Worm (Caenorhabditis elegans) whole organism, L2 larva: ENCODE results near the gene vha-6.
A peak's percentile ranks its signal among the peaks of the same experiment; 100 is the strongest.

Experiments
- F13H6.1 ChIP-seq: sonication (generic microtip); optimal IDR thresholded peaks from 2 replicates; lab custom pipeline; 2016; ENCODE audit warnings: missing genetic modification characterization, missing compliant biosample characterization
- R02D3.7 ChIP-seq: fragments of 150-350 bp; optimal IDR thresholded peaks from 2 replicates; lab custom pipeline; 2014; ENCODE audit warnings: missing biosample characterization, missing genetic modification characterization
- ZK546.5 ChIP-seq: sonication (generic microtip); optimal IDR thresholded peaks from 2 replicates; lab custom pipeline; 2017; ENCODE audit warnings: missing biosample characterization, missing genetic modification characterization
- alr-1 ChIP-seq: fragments of 150-350 bp; optimal IDR thresholded peaks from 2 replicates; lab custom pipeline; 2014; ENCODE audit warnings: missing biosample characterization, missing genetic modification characterization
- ama-1 ChIP-seq: fragments of 150-350 bp; optimal IDR thresholded peaks from 2 replicates; lab custom pipeline; 2018; ENCODE audit warnings: inconsistent platforms
- blmp-1 ChIP-seq: sonication (generic microtip); optimal IDR thresholded peaks from 2 replicates; lab custom pipeline; 2017; ENCODE audit warnings: missing genetic modification characterization, mild to moderate bottlenecking, missing compliant biosample characterization, antibody characterized with exemption, moderate library complexity; ENCODE audit not compliant: insufficient read depth
- ceh-82 ChIP-seq: fragments of 150-350 bp; optimal IDR thresholded peaks from 2 replicates; lab custom pipeline; 2014; ENCODE audit warnings: missing biosample characterization, missing genetic modification characterization
- crh-2 ChIP-seq: sonication (generic microtip); optimal IDR thresholded peaks from 2 replicates; lab custom pipeline; 2017; ENCODE audit warnings: missing biosample characterization, missing genetic modification characterization
- dmd-4 ChIP-seq: sonication (generic microtip); optimal IDR thresholded peaks from 2 replicates; lab custom pipeline; 2017; ENCODE audit warnings: missing biosample characterization, missing genetic modification characterization
- egl-27 ChIP-seq: sonication (generic microtip); optimal IDR thresholded peaks from 3 replicates; lab custom pipeline; 2017; ENCODE audit warnings: missing biosample characterization, missing genetic modification reagents, missing genetic modification characterization
- elt-3 ChIP-seq: sonication (generic microtip); optimal IDR thresholded peaks from 2 replicates; lab custom pipeline; 2017; ENCODE audit warnings: missing biosample characterization, missing genetic modification characterization
- fos-1 ChIP-seq: fragments of 150-350 bp; optimal IDR thresholded peaks from 2 replicates; lab custom pipeline; 2014; ENCODE audit warnings: missing biosample characterization, missing genetic modification characterization
- lin-11 ChIP-seq: fragments of 150-350 bp; sonication (generic microtip); optimal IDR thresholded peaks from 2 replicates; lab custom pipeline; 2014; ENCODE audit warnings: missing biosample characterization, missing genetic modification characterization, inconsistent platforms, mixed read lengths
- lin-39 ChIP-seq: fragments of 150-350 bp; optimal IDR thresholded peaks from 2 replicates; lab custom pipeline; 2014; ENCODE audit warnings: missing biosample characterization, missing genetic modification reagents, missing genetic modification characterization
- mdl-1 ChIP-seq, 2 experiments: fragments of 150-350 bp in 1 of 2; sonication (generic microtip) in 1 of 2; optimal IDR thresholded peaks; 2 replicates each; lab custom pipeline; 2017; ENCODE audit warnings: missing biosample characterization in 2 of 2, missing genetic modification characterization in 2 of 2
- nhr-10 ChIP-seq: sonication (generic microtip); optimal IDR thresholded peaks from 2 replicates; lab custom pipeline; 2017; ENCODE audit warnings: missing biosample characterization, missing genetic modification characterization
- nhr-129 ChIP-seq: fragments of 150-350 bp; optimal IDR thresholded peaks from 2 replicates; lab custom pipeline; 2014; ENCODE audit warnings: missing biosample characterization, missing genetic modification characterization
- nhr-23 ChIP-seq: fragments of 150-350 bp; optimal IDR thresholded peaks from 2 replicates; lab custom pipeline; 2014; ENCODE audit warnings: missing biosample characterization, missing genetic modification reagents, missing genetic modification characterization
- nhr-237 ChIP-seq: fragments of 150-350 bp; optimal IDR thresholded peaks from 2 replicates; lab custom pipeline; 2014; ENCODE audit warnings: missing biosample characterization, missing genetic modification characterization
- peb-1 ChIP-seq: fragments of 150-350 bp; optimal IDR thresholded peaks from 2 replicates; lab custom pipeline; 2014; ENCODE audit warnings: missing biosample characterization, missing genetic modification characterization
- sem-4 ChIP-seq: fragments of 150-350 bp; optimal IDR thresholded peaks from 2 replicates; lab custom pipeline; 2014; ENCODE audit warnings: missing biosample characterization, missing genetic modification reagents, missing genetic modification characterization
- skn-1 ChIP-seq: sonication (generic microtip); optimal IDR thresholded peaks from 2 replicates; lab custom pipeline; 2017; ENCODE audit warnings: missing biosample characterization, missing genetic modification characterization
- sma-9 ChIP-seq, 2 experiments: fragments of 150-350 bp in 1 of 2; sonication (generic microtip) in 1 of 2; optimal IDR thresholded peaks; 2 replicates each; lab custom pipeline; 2014 to 2016; ENCODE audit warnings: missing genetic modification characterization in 2 of 2, mild to moderate bottlenecking in 1 of 2, missing biosample characterization in 1 of 2, missing compliant biosample characterization in 1 of 2, missing genetic modification reagents in 1 of 2, moderate library complexity in 1 of 2
- snpc-4 ChIP-seq: fragments of 150-350 bp; optimal IDR thresholded peaks from 2 replicates; lab custom pipeline; 2014; ENCODE audit warnings: missing biosample characterization, missing genetic modification characterization
- unc-55 ChIP-seq: fragments of 150-350 bp; sonication (generic microtip); optimal IDR thresholded peaks from 3 replicates; lab custom pipeline; 2014; ENCODE audit warnings: missing biosample characterization, missing genetic modification reagents, missing genetic modification characterization
- unc-62 ChIP-seq: fragments of 150-350 bp; optimal IDR thresholded peaks from 2 replicates; lab custom pipeline; 2014; ENCODE audit warnings: missing biosample characterization, missing genetic modification reagents, missing genetic modification characterization
- zag-1 ChIP-seq: fragments of 150-350 bp; optimal IDR thresholded peaks from 2 replicates; lab custom pipeline; 2014; ENCODE audit warnings: missing biosample characterization, missing genetic modification characterization
- ztf-1 ChIP-seq: fragments of 200-800 bp; sonication (Bioruptor generic); conservative IDR thresholded peaks from 2 replicates; pipeline ENCODE4 v1.3.6; 2022; ENCODE audit warnings: missing genetic modification characterization, missing compliant biosample characterization
- ztf-11 ChIP-seq: sonication (generic microtip); optimal IDR thresholded peaks from 2 replicates; lab custom pipeline; 2017; ENCODE audit warnings: missing biosample characterization, missing genetic modification characterization
- ztf-4 ChIP-seq: fragments of 150-350 bp; optimal IDR thresholded peaks from 2 replicates; lab custom pipeline; 2014; ENCODE audit warnings: missing biosample characterization, missing genetic modification characterization

The vha-6 gene

ce11 chrII:11431584-11431983, 6.7 kb downstream of the vha-6 start, which contains the start of gene C05D12.4:
Gene C05D12.4, plus strand, starts transcription at chrII:11431884.
- TF ChIP-seq F13H6.1 (tag; lab: Kevin White, UChicago) = no peak
- TF ChIP-seq dmd-4 (tag; lab: Kevin White, UChicago) = no peak
- TF ChIP-seq sma-9 (GFP tag; optimal IDR thresholded peaks at IDR 0.05; lab: Kevin White, UChicago) = no peak
- no peak for TF ChIP-seq sma-9 (tag; optimal IDR thresholded peaks at IDR 0.05; lab: Kevin White, UChicago)
- TF ChIP-seq crh-2 (tag; lab: Kevin White, UChicago) = no peak
- TF ChIP-seq ceh-82 (tag; lab: Kevin White, UChicago) = no peak
- TF ChIP-seq unc-55 (GFP tag; lab: Kevin White, UChicago) = no peak
- TF ChIP-seq sem-4 (tag; lab: Kevin White, UChicago) = no peak
- TF ChIP-seq lin-39 (tag; lab: Kevin White, UChicago) = no peak
- TF ChIP-seq ztf-11 (tag; lab: Kevin White, UChicago) = no peak
- no peak for TF ChIP-seq zag-1 (tag; lab: Kevin White, UChicago)
- no peak for TF ChIP-seq ama-1 (lab: Kevin White, UChicago)
- TF ChIP-seq nhr-129 (tag; lab: Kevin White, UChicago) = no peak
- no peak for TF ChIP-seq blmp-1
- TF ChIP-seq nhr-23 (tag; lab: Kevin White, UChicago) = no peak
- no peak for TF ChIP-seq ztf-1 (GFP tag; lab: Robert Waterston, UW)
- no peak for TF ChIP-seq ztf-4 (tag; lab: Kevin White, UChicago)
- TF ChIP-seq mdl-1 (tag; optimal IDR thresholded peaks at IDR 0.05; lab: Kevin White, UChicago) = no peak
- no peak for TF ChIP-seq snpc-4 (tag; lab: Kevin White, UChicago)
- TF ChIP-seq alr-1 = no peak

- TF ChIP-seq unc-62 (GFP tag; lab: Kevin White, UChicago) (no peak), peb-1 (no peak), elt-3 (tag; lab: Kevin White, UChicago) (no peak), mdl-1 (tag; optimal IDR thresholded peaks at IDR 0.05; lab: Kevin White, UChicago) (no peak), fos-1 (tag; lab: Kevin White, UChicago) (peak; percentile 60), skn-1 (no peak), sma-9 (GFP tag; optimal IDR thresholded peaks at IDR 0.05; lab: Kevin White, UChicago) (peak; percentile 37), sma-9 (tag; optimal IDR thresholded peaks at IDR 0.05; lab: Kevin White, UChicago) (no peak), egl-27 (tag; lab: Kevin White, UChicago) (no peak), blmp-1 (no peak), lin-11 (tag; lab: Kevin White, UChicago) (no peak), lin-39 (tag; lab: Kevin White, UChicago) (no peak), ZK546.5 (tag; lab: Kevin White, UChicago) (no peak), crh-2 (tag; lab: Kevin White, UChicago) (no peak), nhr-10 (tag; lab: Kevin White, UChicago) (no peak)
Observed at ce11 chrII:11428599-11428998, 9.7 kb downstream of the vha-6 start.

ce11 chrII:11427322-11427721, 10.9 kb downstream of the vha-6 start:
- TF ChIP-seq nhr-237 (tag; lab: Kevin White, UChicago) = no peak
- no peak for TF ChIP-seq skn-1
- no peak for TF ChIP-seq R02D3.7 (tag; lab: Kevin White, UChicago)

- TF ChIP-seq nhr-23 (tag; lab: Kevin White, UChicago) = no peak
- peak; percentile 68 for TF ChIP-seq fos-1 (tag; lab: Kevin White, UChicago)
- TF ChIP-seq peb-1 = no peak
- TF ChIP-seq, all 48 proteins: peak for 1
Observed at ce11 chrII:11424579-11425316, 13.5 kb downstream of the vha-6 start, which contains the start of gene C05D12.3. Gene C05D12.3, plus strand, starts transcription at chrII:11425266.

- TF ChIP-seq peb-1 = no peak
- TF ChIP-seq crh-2 (tag; lab: Kevin White, UChicago) = no peak
- peak; percentile 59 for TF ChIP-seq fos-1 (tag; lab: Kevin White, UChicago)
Observed at ce11 chrII:11424032-11424431, 14.2 kb downstream of the vha-6 start.

ce11 chrII:11418476-11418875, 19.8 kb downstream of the vha-6 start:
- TF ChIP-seq fos-1 (tag; lab: Kevin White, UChicago) = peak; percentile 80
- TF ChIP-seq snpc-4 (tag; lab: Kevin White, UChicago) = no peak
